Worm (Caenorhabditis elegans) whole organism, young adult: Measurements from ENCODE around the gene sri-4.
A peak's percentile ranks its signal among the peaks of the same experiment; 100 is the strongest.

ENCODE experiments used
- B0336.3 ChIP-seq: fragments of 200-800 bp; sonication (Bioruptor generic); IDR thresholded peaks from 2 replicates; pipeline ENCODE4 v1.3.6; 2022; ENCODE audit warnings: missing genetic modification characterization, missing compliant biosample characterization
- D2030.7 ChIP-seq: fragments of 200-800 bp; sonication (Bioruptor generic); IDR thresholded peaks from 2 replicates; pipeline ENCODE4 v1.3.6; 2022; ENCODE audit warnings: missing genetic modification reagents, missing genetic modification characterization, missing compliant biosample characterization
- F10E7.11 ChIP-seq: sonication (generic microtip); optimal IDR thresholded peaks from 2 replicates; lab custom pipeline; 2017; ENCODE audit warnings: mild to moderate bottlenecking, missing genetic modification characterization, moderate library complexity, missing compliant biosample characterization
- F22D6.2 ChIP-seq: sonication (generic microtip); optimal IDR thresholded peaks from 2 replicates; lab custom pipeline; 2016; ENCODE audit warnings: mild to moderate bottlenecking, missing genetic modification characterization, missing compliant biosample characterization
- F55B11.4 ChIP-seq: sonication (generic microtip); optimal IDR thresholded peaks from 2 replicates; lab custom pipeline; 2016; ENCODE audit warnings: missing compliant biosample characterization, missing genetic modification characterization, borderline replicate concordance; ENCODE audit not compliant: insufficient read depth
- F57A8.1 ChIP-seq: fragments of 200-800 bp; sonication (Bioruptor generic); optimal IDR thresholded peaks from 2 replicates; lab custom pipeline; 2018; ENCODE audit warnings: mild to moderate bottlenecking, missing genetic modification characterization, moderate library complexity, missing compliant biosample characterization
- F57C9.4 ChIP-seq: sonication (generic microtip); optimal IDR thresholded peaks from 2 replicates; lab custom pipeline; 2017; ENCODE audit warnings: mild to moderate bottlenecking, missing genetic modification characterization, missing compliant biosample characterization
- K12H6.12 ChIP-seq: fragments of 200-800 bp; sonication (Bioruptor generic); optimal IDR thresholded peaks from 2 replicates; lab custom pipeline; 2018; ENCODE audit warnings: mild to moderate bottlenecking, missing genetic modification characterization, missing compliant biosample characterization
- Y53G8AR.9 ChIP-seq: fragments of 200-800 bp; sonication (Bioruptor generic); conservative IDR thresholded peaks from 2 replicates; pipeline ENCODE4 v1.3.6; 2022; ENCODE audit warnings: missing genetic modification reagents, missing genetic modification characterization, missing compliant biosample characterization
- Y95B8A.8 ChIP-seq: fragments of 200-800 bp; sonication (Bioruptor generic); IDR thresholded peaks from 2 replicates; pipeline ENCODE4 v1.3.6; 2022; ENCODE audit warnings: missing genetic modification reagents, missing genetic modification characterization, missing compliant biosample characterization
- ZK185.1 ChIP-seq: sonication (generic microtip); optimal IDR thresholded peaks from 2 replicates; lab custom pipeline; 2016; ENCODE audit warnings: mild to moderate bottlenecking, missing genetic modification characterization, missing compliant biosample characterization; ENCODE audit not compliant: poor library complexity, severe bottlenecking
- akir-1 ChIP-seq: fragments of 200-800 bp; sonication (Bioruptor generic); optimal IDR thresholded peaks from 2 replicates; lab custom pipeline; 2018; ENCODE audit warnings: mild to moderate bottlenecking, missing genetic modification characterization, moderate library complexity, missing compliant biosample characterization
- aptf-3 ChIP-seq: fragments of 200-800 bp; sonication (Bioruptor generic); IDR thresholded peaks from 2 replicates; pipeline ENCODE4 v1.3.6; 2022; ENCODE audit warnings: missing genetic modification characterization, missing compliant biosample characterization
- atf-7 ChIP-seq: sonication (generic microtip); optimal IDR thresholded peaks from 2 replicates; lab custom pipeline; 2017; ENCODE audit warnings: mild to moderate bottlenecking, missing genetic modification characterization, missing compliant biosample characterization
- cebp-1 ChIP-seq, 2 experiments: fragments of 200-800 bp in 1 of 2; sonication (Bioruptor generic) in 1 of 2; sonication (generic microtip) in 1 of 2; IDR thresholded peaks in 1 of 2; optimal IDR thresholded peaks in 1 of 2; 2 replicates each; pipeline versions ENCODE4 v1.3.6 to Lab custom; 2017 to 2022; ENCODE audit warnings: missing compliant biosample characterization in 2 of 2, missing genetic modification characterization in 2 of 2, mild to moderate bottlenecking in 1 of 2, missing genetic modification reagents in 1 of 2, moderate library complexity in 1 of 2
- ceh-100 ChIP-seq: fragments of 200-800 bp; sonication (Bioruptor generic); IDR thresholded peaks from 2 replicates; pipeline ENCODE4 v1.3.6; 2022; ENCODE audit warnings: missing genetic modification reagents, missing genetic modification characterization, missing compliant biosample characterization
- efl-1 ChIP-seq: fragments of 150-350 bp; optimal IDR thresholded peaks from 2 replicates; lab custom pipeline; 2014; ENCODE audit warnings: missing biosample characterization, missing genetic modification reagents, missing genetic modification characterization
- egl-18 ChIP-seq: fragments of 200-800 bp; sonication (Bioruptor generic); IDR thresholded peaks from 2 replicates; pipeline ENCODE4 v1.3.6; 2022; ENCODE audit warnings: missing genetic modification reagents, missing genetic modification characterization, missing compliant biosample characterization
- hlh-26 ChIP-seq: fragments of 200-800 bp; sonication (Bioruptor generic); conservative IDR thresholded peaks from 2 replicates; pipeline ENCODE4 v1.3.6; 2022; ENCODE audit warnings: missing genetic modification reagents, missing genetic modification characterization, missing compliant biosample characterization
- hmg-1.2 ChIP-seq: fragments of 200-800 bp; sonication (Bioruptor generic); IDR thresholded peaks from 2 replicates; pipeline ENCODE4 v1.3.6; 2022; ENCODE audit warnings: missing genetic modification reagents, missing genetic modification characterization, missing compliant biosample characterization
- let-526 ChIP-seq: fragments of 200-800 bp; sonication (Bioruptor generic); IDR thresholded peaks from 2 replicates; pipeline ENCODE4 v1.3.6; 2022; ENCODE audit warnings: missing genetic modification reagents, missing genetic modification characterization, missing compliant biosample characterization
- lin-26 ChIP-seq: fragments of 200-800 bp; sonication (Bioruptor generic); IDR thresholded peaks from 2 replicates; pipeline ENCODE4 v1.3.6; 2022; ENCODE audit warnings: missing genetic modification reagents, missing genetic modification characterization, missing compliant biosample characterization
- lir-1 ChIP-seq: fragments of 200-800 bp; sonication (Bioruptor generic); conservative IDR thresholded peaks from 2 replicates; pipeline ENCODE4 v1.3.6; 2022; ENCODE audit warnings: missing genetic modification reagents, missing genetic modification characterization, missing compliant biosample characterization
- lsl-1 ChIP-seq: fragments of 200-800 bp; sonication (Bioruptor generic); optimal IDR thresholded peaks from 2 replicates; lab custom pipeline; 2018; ENCODE audit warnings: mild to moderate bottlenecking, missing genetic modification characterization, moderate library complexity, missing compliant biosample characterization
- madf-10 ChIP-seq: sonication (generic microtip); optimal IDR thresholded peaks from 2 replicates; lab custom pipeline; 2016; ENCODE audit warnings: mild to moderate bottlenecking, missing genetic modification characterization, missing compliant biosample characterization
- madf-3 ChIP-seq: fragments of 200-800 bp; sonication (Bioruptor generic); IDR thresholded peaks from 2 replicates; pipeline ENCODE4 v1.3.6; 2022; ENCODE audit warnings: missing genetic modification reagents, missing genetic modification characterization, missing compliant biosample characterization
- madf-8 ChIP-seq: fragments of 200-800 bp; sonication (Bioruptor generic); conservative IDR thresholded peaks from 2 replicates; pipeline ENCODE4 v1.3.6; 2022; ENCODE audit warnings: missing genetic modification reagents, missing genetic modification characterization, missing compliant biosample characterization
- mcd-1 ChIP-seq: fragments of 200-800 bp; sonication (Bioruptor generic); IDR thresholded peaks from 2 replicates; pipeline ENCODE4 v1.3.6; 2022; ENCODE audit warnings: missing genetic modification reagents, missing genetic modification characterization, missing compliant biosample characterization
- nfyb-1 ChIP-seq: fragments of 200-800 bp; sonication (Bioruptor generic); IDR thresholded peaks from 2 replicates; pipeline ENCODE4 v1.3.6; 2022; ENCODE audit warnings: missing genetic modification reagents, missing genetic modification characterization, missing compliant biosample characterization
- nhr-120 ChIP-seq: fragments of 200-800 bp; sonication (Bioruptor generic); IDR thresholded peaks from 2 replicates; pipeline ENCODE4 v1.3.6; 2022; ENCODE audit warnings: missing genetic modification characterization, missing compliant biosample characterization
- nhr-90 ChIP-seq: sonication (generic microtip); optimal IDR thresholded peaks from 2 replicates; lab custom pipeline; 2016; ENCODE audit warnings: missing genotype, mild to moderate bottlenecking, missing genetic modification characterization, missing compliant biosample characterization
- pbrm-1 ChIP-seq: fragments of 200-800 bp; sonication (Bioruptor generic); IDR thresholded peaks from 2 replicates; pipeline ENCODE4 v1.3.6; 2022; ENCODE audit warnings: missing genetic modification reagents, missing genetic modification characterization, missing compliant biosample characterization
- pha-4 ChIP-seq: fragments of 150-350 bp; sonication (generic microtip); optimal IDR thresholded peaks from 2 replicates; lab custom pipeline; 2014; ENCODE audit warnings: missing biosample characterization, missing genetic modification reagents, missing genetic modification characterization
- rcor-1 ChIP-seq: fragments of 200-800 bp; sonication (Bioruptor generic); IDR thresholded peaks from 2 replicates; pipeline ENCODE4 v1.3.6; 2022; ENCODE audit warnings: missing genetic modification reagents, missing genetic modification characterization, missing compliant biosample characterization
- rec-8 ChIP-seq, 2 experiments: sonication (generic microtip); optimal IDR thresholded peaks; 2 replicates each; lab custom pipeline; 2016; ENCODE audit warnings: mild to moderate bottlenecking in 2 of 2, missing genetic modification characterization in 2 of 2, missing genetic modification reagents in 2 of 2, missing genotype in 2 of 2, missing biosample characterization in 1 of 2, missing compliant biosample characterization in 1 of 2, moderate library complexity in 1 of 2
- repo-1 ChIP-seq: sonication (generic microtip); optimal IDR thresholded peaks from 2 replicates; lab custom pipeline; 2017; ENCODE audit warnings: mild to moderate bottlenecking, missing genetic modification characterization, missing compliant biosample characterization
- rpc-1 ChIP-seq, 2 experiments: fragments of 150-350 bp in 1 of 2; sonication (generic microtip) in 1 of 2; optimal IDR thresholded peaks; 2 replicates each; lab custom pipeline; 2014 to 2018; ENCODE audit warnings: missing biosample characterization in 1 of 2, missing genetic modification characterization in 1 of 2, missing genetic modification reagents in 1 of 2, missing genotype in 1 of 2
- somi-1 ChIP-seq: fragments of 200-800 bp; sonication (Bioruptor generic); optimal IDR thresholded peaks from 2 replicates; lab custom pipeline; 2018; ENCODE audit warnings: mild to moderate bottlenecking, missing genetic modification characterization, missing compliant biosample characterization
- tbp1 ChIP-seq: fragments of 200-800 bp; sonication (Bioruptor generic); optimal IDR thresholded peaks from 2 replicates; lab custom pipeline; 2018; ENCODE audit warnings: mild to moderate bottlenecking, missing genetic modification characterization, missing compliant biosample characterization
- unc-130 ChIP-seq: sonication (generic microtip); optimal IDR thresholded peaks from 2 replicates; lab custom pipeline; 2016; ENCODE audit warnings: missing genetic modification reagents, missing genetic modification characterization, missing compliant biosample characterization
- zfh-2 ChIP-seq: fragments of 200-800 bp; sonication (Bioruptor generic); conservative IDR thresholded peaks from 2 replicates; pipeline ENCODE4 v1.3.6; 2022; ENCODE audit warnings: missing genetic modification reagents, missing genetic modification characterization, missing compliant biosample characterization
- zim-3 ChIP-seq: sonication (generic microtip); optimal IDR thresholded peaks from 2 replicates; lab custom pipeline; 2017; ENCODE audit warnings: mild to moderate bottlenecking, missing genetic modification characterization, moderate library complexity, missing compliant biosample characterization
- ztf-26 ChIP-seq: sonication (generic microtip); optimal IDR thresholded peaks from 2 replicates; lab custom pipeline; 2017; ENCODE audit warnings: missing genetic modification characterization, missing compliant biosample characterization
- ztf-28 ChIP-seq: fragments of 200-800 bp; sonication (Bioruptor generic); IDR thresholded peaks from 2 replicates; pipeline ENCODE4 v1.3.6; 2022; ENCODE audit warnings: missing genetic modification reagents, missing genetic modification characterization, missing compliant biosample characterization
- ztf-6 ChIP-seq: fragments of 200-800 bp; sonication (Bioruptor generic); IDR thresholded peaks from 2 replicates; pipeline ENCODE4 v1.3.6; 2022; ENCODE audit warnings: missing genetic modification reagents, missing genetic modification characterization, missing compliant biosample characterization

The sri-4 gene

DNA sequence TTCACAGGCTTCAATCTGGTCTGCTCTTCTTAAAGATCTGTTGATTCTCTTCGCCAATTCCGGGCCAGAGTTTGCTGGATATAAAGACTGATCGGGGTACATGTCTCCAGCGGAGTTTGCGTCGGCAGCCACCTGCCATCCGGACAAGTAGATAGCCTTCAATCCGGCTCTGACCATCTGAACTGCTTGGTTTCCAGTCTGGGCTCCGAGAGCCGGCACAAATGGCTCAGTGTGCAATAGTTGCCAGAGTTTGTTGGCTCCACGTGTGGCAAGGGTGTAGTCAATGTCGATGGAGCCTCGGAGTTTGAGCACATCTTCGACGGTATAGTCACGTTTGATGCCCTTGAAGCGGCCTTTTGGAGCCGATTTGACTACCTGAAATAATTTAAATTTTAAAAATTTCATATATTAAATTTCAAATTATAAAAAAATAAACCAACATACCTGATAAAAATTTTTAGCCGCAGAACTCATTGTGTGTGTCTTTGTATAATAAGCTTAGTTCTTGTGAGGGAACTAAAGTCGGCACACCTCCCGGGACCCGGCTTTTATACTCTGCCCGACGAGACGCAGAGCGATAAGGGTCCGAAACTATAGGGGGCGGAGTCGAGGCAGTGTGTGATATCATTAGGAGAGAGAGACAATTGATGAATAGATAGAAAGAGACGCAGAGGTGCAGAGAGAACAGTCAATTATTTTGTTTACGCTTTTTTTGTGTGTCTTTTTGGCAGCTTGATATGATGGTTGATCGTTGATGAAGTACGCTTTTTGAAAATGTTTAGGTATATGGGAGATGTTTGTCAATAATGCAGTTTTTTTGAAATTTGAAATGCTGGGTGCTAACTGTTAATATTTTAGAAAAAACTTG is 20.4 kb upstream of the sri-4 start, which contains the start of the genes icl-1 and srh-2:
TSS of gene icl-1 (minus strand) at position 521 of the 868 bp plus-strand sequence.
TSS of gene srh-2 (plus strand) at position 818 of the 868 bp plus-strand sequence.
- TF ChIP-seq madf-8 (GFP tag; lab: Robert Waterston, UW) (no peak), somi-1 (GFP tag; lab: Kevin White, UChicago) (no peak), K12H6.12 (tag; lab: Kevin White, UChicago) (no peak), unc-130 (no peak), let-526 (GFP tag; lab: Robert Waterston, UW) (0 out of 2 replicates have a peak, but pooled peaks have one; percentile 23), hmg-1.2 (peak; percentile 37; the same call in 1 of the 2 replicates), pbrm-1 (GFP tag; lab: Robert Waterston, UW) (0 out of 2 replicates have a peak, but pooled peaks have one; percentile 26), rcor-1 (GFP tag; lab: Robert Waterston, UW) (0 out of 2 replicates have a peak, but pooled peaks have one; percentile 36), F10E7.11 (tag; lab: Kevin White, UChicago) (no peak), atf-7 (tag; lab: Kevin White, UChicago) (peak; percentile 47), rec-8 (tag; optimal IDR thresholded peaks at IDR 0.05; lab: Kevin White, UChicago) (peak in 1 of 2 experiments; percentile 41), lsl-1 (no peak), madf-10 (tag; lab: Kevin White, UChicago) (peak; percentile 43), cebp-1 (GFP tag; IDR thresholded peaks at IDR 0.05; lab: Robert Waterston, UW) (no peak; the same call in 1 of the 2 replicates), cebp-1 (tag; optimal IDR thresholded peaks at IDR 0.05; lab: Kevin White, UChicago) (peak; percentile 70), Y53G8AR.9 (GFP tag; lab: Robert Waterston, UW) (peak; percentile 87), efl-1 (no peak), F57A8.1 (no peak), lir-1 (GFP tag; lab: Robert Waterston, UW) (0 out of 2 replicates have a peak, but pooled peaks have one; percentile 12), akir-1 (GFP tag; lab: Kevin White, UChicago) (no peak), nfyb-1 (GFP tag; lab: Robert Waterston, UW) (peak; percentile 68), repo-1 (tag; lab: Kevin White, UChicago) (peak; percentile 97), lin-26 (peak; percentile 85), zim-3 (tag; lab: Kevin White, UChicago) (peak; percentile 45), F22D6.2 (tag; lab: Kevin White, UChicago) (peak; percentile 28), aptf-3 (GFP tag; lab: Robert Waterston, UW) (no peak), B0336.3 (peak; percentile 74; the same call in 1 of the 2 replicates), zfh-2 (GFP tag; lab: Robert Waterston, UW) (peak; percentile 79), ztf-26 (tag; lab: Kevin White, UChicago) (peak; percentile 72), madf-3 (peak; percentile 47; the same call in 1 of the 2 replicates), ceh-100 (GFP tag; lab: Robert Waterston, UW) (no peak), nhr-90 (tag; lab: Kevin White, UChicago) (no peak), F57C9.4 (no peak), ztf-28 (GFP tag; lab: Robert Waterston, UW) (0 out of 2 replicates have a peak, but pooled peaks have one; percentile 46), hlh-26 (GFP tag; lab: Robert Waterston, UW) (0 out of 2 replicates have a peak, but pooled peaks have one; percentile 67), mcd-1 (GFP tag; lab: Robert Waterston, UW) (peak; percentile 56), pha-4 (tag; lab: Kevin White, UChicago) (peak; percentile 60), D2030.7 (no peak), tbp1 (GFP tag; lab: Kevin White, UChicago) (peak; percentile 10), ztf-6 (GFP tag; lab: Robert Waterston, UW) (no peak), nhr-120 (GFP tag; lab: Robert Waterston, UW) (no peak), Y95B8A.8 (GFP tag; lab: Robert Waterston, UW) (peak; percentile 11; the same call in 1 of the 2 replicates), F55B11.4 (tag; lab: Kevin White, UChicago) (no peak), rpc-1 (optimal IDR thresholded peaks at IDR 0.05; lab: Kevin White, UChicago) (no peak), rpc-1 (tag; optimal IDR thresholded peaks at IDR 0.05; lab: Kevin White, UChicago) (no peak), ZK185.1 (peak; percentile 27), egl-18 (GFP tag; lab: Robert Waterston, UW) (no peak)
